Worm (Caenorhabditis elegans) whole organism, mixed stage, embryonic: ENCODE results near the gene Y71H2B.5.

Experiments used
- mls-2 ChIP-seq: sonication (generic microtip); optimal IDR thresholded peaks from 2 replicates; lab custom pipeline; 2016; ENCODE audit warnings: mild to moderate bottlenecking, missing genetic modification characterization, moderate library complexity, missing compliant biosample characterization
- nhr-12 ChIP-seq: fragments of 150-350 bp; optimal IDR thresholded peaks from 2 replicates; lab custom pipeline; 2014; ENCODE audit warnings: missing biosample characterization, missing genetic modification characterization
- sptf-1 ChIP-seq: sonication (generic microtip); optimal IDR thresholded peaks from 2 replicates; lab custom pipeline; 2017; ENCODE audit warnings: mild to moderate bottlenecking, missing genetic modification characterization, moderate library complexity, missing compliant biosample characterization

The Y71H2B.5 gene

DNA sequence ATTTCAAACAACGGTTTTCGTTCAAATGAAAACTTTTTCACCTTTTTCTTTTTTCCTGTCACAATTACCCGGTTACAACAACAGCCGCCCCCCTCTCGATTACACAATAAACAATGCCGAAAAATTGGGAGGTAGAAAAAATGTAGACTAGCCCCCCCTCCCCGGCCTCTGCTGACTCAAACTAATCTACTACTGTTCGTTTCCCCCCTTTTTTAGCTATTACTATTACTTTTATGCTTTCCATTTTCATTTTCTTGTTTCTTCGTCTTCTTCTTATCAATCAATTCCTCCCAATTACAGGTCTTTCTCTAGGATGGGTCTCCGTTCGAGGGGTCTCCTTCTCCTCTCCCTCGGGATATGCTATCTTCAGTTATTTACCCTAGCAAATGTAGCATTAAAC is 50.0 kb downstream of the Y71H2B.5 start, which contains the start of gene let-805:
TSS of gene let-805 (plus strand) at position 301 of the 400 bp plus-strand sequence.
- TF ChIP-seq nhr-12 (tag; lab: Kevin White, UChicago) (no peak), mls-2 (tag; lab: Kevin White, UChicago) (no peak), sptf-1 (tag; lab: Kevin White, UChicago) (no peak)
- TF ChIP-seq, all 35 proteins: peak for 0
